Worm (Caenorhabditis elegans) whole organism, dauer: ENCODE results near the gene F02C12.1.

ENCODE experiments used
- unc-62 ChIP-seq: sonication (generic microtip); optimal IDR thresholded peaks from 2 replicates; lab custom pipeline; 2017; ENCODE audit warnings: missing biosample characterization, missing genetic modification reagents, missing genetic modification characterization

F02C12.1 gene

ce11 chrX:13401783-13402182, at the start of gene F02C12.1:
TSS of gene F02C12.1 (plus strand) at chrX:13402083.
- no peak for TF ChIP-seq unc-62

- no peak for TF ChIP-seq unc-62
Observed at ce11 chrX:13352164-13352563, 49.7 kb upstream of the F02C12.1 start.

DNA sequence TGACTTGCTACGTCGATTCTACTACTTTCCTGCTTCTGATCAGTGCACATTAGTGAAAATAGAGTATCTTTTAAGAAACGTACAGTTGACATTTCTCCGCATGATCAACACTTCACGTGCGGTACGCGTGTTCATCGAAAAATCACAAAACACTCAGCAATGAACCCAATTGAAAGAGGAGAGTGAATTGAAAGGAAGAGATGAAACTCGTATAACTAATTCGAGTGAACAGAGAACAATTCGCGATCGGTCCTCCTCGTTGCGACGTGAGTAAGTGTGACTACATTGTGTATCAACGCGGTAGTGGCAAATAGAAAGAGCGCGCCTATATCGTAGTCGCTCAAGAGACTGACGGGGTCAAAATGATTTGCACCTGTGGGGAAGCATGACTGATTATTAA, 48.4 kb upstream of the F02C12.1 start:
- TF ChIP-seq unc-62 = no peak

DNA sequence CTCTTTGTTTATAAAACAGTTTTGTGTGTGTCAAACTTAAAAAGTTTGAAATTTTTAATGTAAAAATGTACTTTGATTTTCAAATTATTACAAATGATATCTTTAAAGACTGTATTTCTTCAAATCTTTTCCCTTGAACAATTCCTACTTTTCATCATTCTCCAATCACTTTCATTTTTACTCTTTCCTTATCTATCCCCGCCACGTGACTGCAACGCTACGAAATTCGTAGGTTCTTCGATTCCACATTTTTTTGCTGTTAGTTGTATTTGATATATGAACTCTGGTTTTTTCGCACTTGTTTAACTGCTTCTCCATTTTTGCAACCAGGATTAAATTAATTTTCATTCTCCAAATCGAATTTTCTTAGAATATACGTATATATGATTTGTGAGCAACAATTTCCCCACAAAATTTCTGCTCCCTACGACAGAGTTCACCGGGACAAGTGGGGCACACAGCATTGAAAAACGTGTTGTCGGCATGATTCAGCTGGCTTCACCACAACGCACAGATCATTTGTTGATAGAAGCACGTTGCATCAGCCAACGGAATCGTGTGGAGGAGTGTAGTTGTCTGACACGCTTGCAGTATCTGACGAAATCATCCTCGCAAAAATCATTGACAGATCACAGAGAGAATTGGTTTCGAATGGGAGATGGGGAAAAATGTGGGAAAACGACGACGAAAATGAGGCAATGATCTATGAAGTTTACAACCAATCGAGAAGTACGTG, 47.0 kb upstream of the F02C12.1 start:
- TF ChIP-seq unc-62 = no peak

- TF ChIP-seq unc-62 = no peak
Observed at ce11 chrX:13356469-13356868, 45.4 kb upstream of the F02C12.1 start.

- no peak for TF ChIP-seq unc-62
Observed at ce11 chrX:13357673-13358072, 44.2 kb upstream of the F02C12.1 start.

- no peak for TF ChIP-seq unc-62
Observed at ce11 chrX:13358573-13358972, 43.3 kb upstream of the F02C12.1 start.

DNA sequence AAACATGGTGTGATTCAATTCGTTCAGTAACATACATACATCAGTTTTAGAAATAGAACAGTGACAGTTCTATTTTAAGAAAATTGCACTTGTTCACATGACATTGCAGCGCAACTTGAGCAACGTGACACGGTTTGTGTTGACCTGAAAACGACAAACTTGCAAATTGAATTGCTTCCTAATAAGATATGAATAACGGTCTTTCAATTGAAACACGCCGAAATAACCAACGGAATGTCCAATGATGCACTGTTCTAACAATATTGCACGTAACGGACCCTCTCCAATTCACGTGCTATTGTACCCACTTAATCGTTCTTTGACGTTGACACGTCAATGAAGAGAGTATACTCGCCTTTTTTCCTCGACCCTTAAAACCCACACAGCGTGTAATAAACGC, 42.1 kb upstream of the F02C12.1 start:
- no peak for TF ChIP-seq unc-62

ce11 chrX:13360632-13361031, 41.3 kb upstream of the F02C12.1 start:
- TF ChIP-seq unc-62 = no peak

- no peak for TF ChIP-seq unc-62
Observed at ce11 chrX:13362486-13362885, 39.4 kb upstream of the F02C12.1 start, which contains the start of gene C49F8.15. TSS of gene C49F8.15 (minus strand) at chrX:13362586.

DNA sequence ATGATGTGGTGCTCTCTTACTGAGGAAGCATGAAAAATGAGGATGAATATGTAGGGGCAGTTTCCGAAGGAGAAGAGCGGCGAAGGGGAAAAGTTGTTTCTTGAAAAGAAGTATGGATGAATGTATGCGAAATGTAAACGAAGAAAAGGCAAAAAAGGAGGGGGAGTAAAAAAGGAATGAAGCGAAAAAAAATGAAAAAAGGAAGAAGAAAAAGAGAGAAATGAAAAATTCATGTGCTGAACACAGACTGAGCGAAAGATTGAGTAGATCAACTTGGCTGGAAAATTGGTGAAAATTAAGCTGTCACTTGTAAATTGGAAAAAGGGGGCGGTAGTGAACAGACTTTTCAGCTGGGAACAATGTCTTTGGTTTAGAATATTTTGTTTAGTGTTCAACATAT, 37.0 kb upstream of the F02C12.1 start, which contains the start of gene C49F8.1:
TSS of gene C49F8.1 (minus strand) at position 101 of the 400 bp plus-strand sequence.
- TF ChIP-seq unc-62 = no peak

- no peak for TF ChIP-seq unc-62
Observed at ce11 chrX:13366955-13367354, 34.9 kb upstream of the F02C12.1 start.

DNA sequence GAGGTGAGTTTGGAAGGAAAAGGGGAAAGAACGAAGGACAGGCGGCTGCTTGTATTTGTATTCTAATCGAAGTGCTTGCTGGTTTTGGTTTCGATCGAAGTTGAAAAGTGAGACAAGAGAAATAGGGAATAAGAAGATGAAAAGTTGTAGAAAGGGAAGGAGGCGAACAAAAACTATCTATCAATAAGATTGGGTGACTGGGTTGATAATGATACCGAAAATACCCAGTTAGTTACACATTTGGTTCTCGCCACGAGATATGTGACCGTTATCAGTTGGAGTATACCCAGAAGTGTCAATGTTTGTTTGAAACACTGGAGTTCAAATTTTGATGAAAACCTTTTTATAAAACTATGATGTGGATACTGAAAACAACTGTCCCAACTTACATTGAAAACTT, 33.6 kb upstream of the F02C12.1 start:
- TF ChIP-seq unc-62 = no peak

DNA sequence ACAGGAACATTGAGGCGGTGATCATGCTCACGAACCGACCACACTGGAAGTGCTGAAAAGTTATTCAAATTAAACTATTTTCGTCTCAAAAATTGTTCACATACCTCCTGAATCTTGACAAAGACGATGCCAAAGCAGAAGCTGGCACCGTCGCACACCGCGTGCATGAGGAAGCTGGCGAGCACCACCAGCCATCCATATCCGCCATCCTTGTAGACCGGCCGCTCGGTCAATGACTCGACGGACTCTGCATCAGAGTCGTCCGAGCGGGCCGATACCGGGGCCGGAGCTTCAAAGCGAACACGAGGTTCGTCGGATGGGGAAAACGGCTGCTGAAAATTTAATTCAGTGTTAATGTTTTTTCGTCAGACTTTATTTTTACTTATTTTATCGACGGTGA, 25.7 kb upstream of the F02C12.1 start:
- TF ChIP-seq unc-62 = no peak

DNA sequence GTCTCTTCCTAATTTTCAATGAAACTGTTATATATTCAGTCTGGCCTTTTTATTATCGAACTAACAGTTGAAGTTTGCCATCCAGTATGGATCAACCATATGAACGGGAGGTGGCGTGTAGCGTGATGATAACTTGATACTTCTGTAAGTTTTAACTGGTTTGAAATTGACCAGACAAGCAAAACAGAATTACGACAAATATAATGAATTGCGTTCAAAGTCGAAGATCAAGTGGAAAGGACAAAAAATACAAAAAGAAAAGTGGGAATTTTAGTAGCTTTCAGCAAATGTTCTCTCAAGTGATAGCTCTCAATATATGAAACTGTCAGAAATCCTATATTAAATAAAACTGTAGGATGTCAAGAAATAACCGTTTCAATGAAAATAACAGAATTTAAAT, 25.0 kb upstream of the F02C12.1 start, which contains the start of the genes C49F8.14 and gem-1:
TSS of gene C49F8.14 (minus strand) at position 99 of the 400 bp plus-strand sequence.
TSS of gene gem-1 (minus strand) at position 142 of the 400 bp plus-strand sequence.
- no peak for TF ChIP-seq unc-62

DNA sequence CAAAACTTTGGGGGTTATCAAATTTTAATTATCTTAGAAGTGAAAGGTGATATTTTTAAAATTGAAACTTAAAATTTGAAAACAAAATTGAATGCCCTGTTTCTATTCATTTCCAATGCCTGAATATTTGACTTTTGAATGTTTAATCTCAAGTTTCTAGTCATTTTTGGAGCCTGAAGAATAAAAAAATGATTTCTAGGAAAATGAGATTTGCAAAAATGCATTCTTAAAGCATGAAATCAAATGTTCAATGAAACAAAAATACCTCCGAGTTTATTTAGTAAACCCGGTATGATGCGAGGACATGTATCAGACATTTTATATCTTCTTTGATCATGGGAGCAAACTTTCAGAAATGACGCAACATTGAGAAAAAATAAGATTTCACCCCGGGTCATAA, 22.8 kb upstream of the F02C12.1 start:
- no peak for TF ChIP-seq unc-62

- TF ChIP-seq unc-62 = no peak
Observed at ce11 chrX:13380988-13381742, 20.7 kb upstream of the F02C12.1 start.

ce11 chrX:13383273-13383672, 18.6 kb upstream of the F02C12.1 start:
- no peak for TF ChIP-seq unc-62
